Fruit fly (Drosophila melanogaster) whole organism: ENCODE results near the gene Mkk4.

Source experiments
- CG8478 ChIP-seq: fragments of >200 bp; optimal IDR thresholded peaks from 2 replicates; lab custom pipeline; 2018; ENCODE audit warnings: inconsistent platforms
- Dll ChIP-seq: fragments of >200 bp; optimal IDR thresholded peaks from 2 replicates; lab custom pipeline; 2017
- EcR ChIP-seq, 2 experiments: fragments of >200 bp; optimal IDR thresholded peaks; 2 replicates each; lab custom pipeline; 2017; ENCODE audit warnings: missing biosample characterization in 2 of 2, missing genetic modification characterization in 2 of 2, missing genetic modification reagents in 2 of 2
- pan ChIP-seq: fragments of >200 bp; optimal IDR thresholded peaks from 2 replicates; lab custom pipeline; 2017
- psq ChIP-seq: fragments of >200 bp; optimal IDR thresholded peaks from 2 replicates; lab custom pipeline; 2017
- usp ChIP-seq: fragments of >200 bp; optimal IDR thresholded peaks from 2 replicates; lab custom pipeline; 2017; ENCODE audit warnings: missing biosample characterization, missing genetic modification characterization, mixed read lengths

- TF ChIP-seq usp = no peak
- no peak for TF ChIP-seq pan (lab: Kevin White, UChicago)
- TF ChIP-seq CG8478 (lab: Kevin White, UChicago) = no peak
- no peak for TF ChIP-seq EcR (GFP tag; optimal IDR thresholded peaks at IDR 0.05; lab: Kevin White, UChicago)
- no peak for TF ChIP-seq psq (lab: Kevin White, UChicago)
- TF ChIP-seq Dll (lab: Kevin White, UChicago) = no peak
Observed at dm6 chr3R:8670529-8671491, 20.2 kb upstream of the Mkk4 start, which contains the start of gene p.
